Worm (Caenorhabditis elegans) whole organism, late embryonic: ENCODE measurements around the gene C15C8.6.

Experiments
- ceh-48 ChIP-seq: sonication (generic microtip); optimal IDR thresholded peaks from 2 replicates; lab custom pipeline; 2016; ENCODE audit warnings: missing genetic modification characterization, inconsistent platforms, missing compliant biosample characterization
- dmd-4 ChIP-seq: sonication (generic microtip); optimal IDR thresholded peaks from 2 replicates; lab custom pipeline; 2016; ENCODE audit warnings: borderline replicate concordance, missing genetic modification characterization, missing compliant biosample characterization
- elt-2 ChIP-seq: sonication (generic microtip); optimal IDR thresholded peaks from 2 replicates; lab custom pipeline; 2016; ENCODE audit warnings: missing genetic modification reagents, missing genetic modification characterization, missing compliant biosample characterization
- ets-4 ChIP-seq: sonication (generic microtip); optimal IDR thresholded peaks from 2 replicates; lab custom pipeline; 2016; ENCODE audit warnings: missing genetic modification characterization, missing compliant biosample characterization
- odd-2 ChIP-seq: sonication (generic microtip); optimal IDR thresholded peaks from 2 replicates; lab custom pipeline; 2017; ENCODE audit warnings: antibody characterized with exemption, mild to moderate bottlenecking, missing genetic modification characterization, missing compliant biosample characterization
- unc-55 ChIP-seq: sonication (generic microtip); optimal IDR thresholded peaks from 2 replicates; lab custom pipeline; 2017; ENCODE audit warnings: missing biosample characterization, missing genetic modification reagents, missing genetic modification characterization
- ztf-16 ChIP-seq: sonication (generic microtip); optimal IDR thresholded peaks from 2 replicates; lab custom pipeline; 2017; ENCODE audit warnings: missing genetic modification characterization, missing compliant biosample characterization

- TF ChIP-seq ceh-48 (tag; lab: Kevin White, UChicago) = no peak
- TF ChIP-seq odd-2 (tag; lab: Kevin White, UChicago) = no peak
- no peak for TF ChIP-seq elt-2 (tag; lab: Kevin White, UChicago)
- TF ChIP-seq unc-55 (GFP tag; lab: Kevin White, UChicago) = no peak
- no peak for TF ChIP-seq ztf-16 (tag; lab: Kevin White, UChicago)
- TF ChIP-seq ets-4 (tag; lab: Kevin White, UChicago) = no peak
- TF ChIP-seq dmd-4 (tag; lab: Kevin White, UChicago) = no peak
Measured at ce11 chrV:12708305-12708704, 43.0 kb downstream of the C15C8.6 start, which contains the start of gene R11D1.2.
